Worm (Caenorhabditis elegans) whole organism, mixed stage, embryonic: ENCODE results near the gene lpl-1.

Experiments
- M03D4.4 ChIP-seq: sonication (generic microtip); optimal IDR thresholded peaks from 2 replicates; lab custom pipeline; 2017; ENCODE audit warnings: mild to moderate bottlenecking, missing genetic modification characterization, missing compliant biosample characterization
- bed-3 ChIP-seq: fragments of 200-800 bp; sonication (Bioruptor generic); optimal IDR thresholded peaks from 3 replicates; lab custom pipeline; 2018; ENCODE audit warnings: mild to moderate bottlenecking, missing genetic modification characterization, moderate library complexity, missing compliant biosample characterization
- blmp-1 ChIP-seq: fragments of 150-350 bp; optimal IDR thresholded peaks from 2 replicates; lab custom pipeline; 2014; ENCODE audit warnings: missing biosample characterization, missing genetic modification characterization
- ceh-39 ChIP-seq: fragments of 150-350 bp; optimal IDR thresholded peaks from 2 replicates; lab custom pipeline; 2014; ENCODE audit warnings: missing biosample characterization, missing genetic modification characterization
- ceh-43 ChIP-seq: fragments of 200-800 bp; sonication (Bioruptor generic); optimal IDR thresholded peaks from 2 replicates; lab custom pipeline; 2018; ENCODE audit warnings: mild to moderate bottlenecking, missing genetic modification characterization, moderate library complexity, missing compliant biosample characterization
- ceh-83 ChIP-seq: fragments of 200-800 bp; sonication (Bioruptor generic); optimal IDR thresholded peaks from 2 replicates; lab custom pipeline; 2018; ENCODE audit warnings: mild to moderate bottlenecking, missing genetic modification characterization, missing compliant biosample characterization
- cnd-1 ChIP-seq: fragments of 200-800 bp; sonication (Bioruptor generic); optimal IDR thresholded peaks from 2 replicates; lab custom pipeline; 2018; ENCODE audit warnings: mild to moderate bottlenecking, missing genetic modification characterization, missing compliant biosample characterization
- drap-1 ChIP-seq: fragments of 200-800 bp; sonication (Bioruptor generic); optimal IDR thresholded peaks from 3 replicates; lab custom pipeline; 2018; ENCODE audit warnings: mild to moderate bottlenecking, missing genetic modification characterization, missing compliant biosample characterization
- elt-1 ChIP-seq: sonication (generic microtip); optimal IDR thresholded peaks from 2 replicates; lab custom pipeline; 2017; ENCODE audit warnings: missing genetic modification characterization, mild to moderate bottlenecking, missing compliant biosample characterization, antibody characterized with exemption, moderate library complexity, borderline replicate concordance; ENCODE audit not compliant: insufficient read depth
- elt-3 ChIP-seq: fragments of 150-350 bp; optimal IDR thresholded peaks from 2 replicates; lab custom pipeline; 2014; ENCODE audit warnings: missing biosample characterization, missing genetic modification characterization
- flh-1 ChIP-seq: fragments of 200-800 bp; sonication (Bioruptor generic); optimal IDR thresholded peaks from 2 replicates; lab custom pipeline; 2018; ENCODE audit warnings: mild to moderate bottlenecking, missing genetic modification characterization, moderate library complexity, missing compliant biosample characterization
- ham-2 ChIP-seq: fragments of 200-800 bp; sonication (Bioruptor generic); optimal IDR thresholded peaks from 2 replicates; lab custom pipeline; 2018; ENCODE audit warnings: mild to moderate bottlenecking, missing genetic modification characterization, missing compliant biosample characterization
- hlh-1 ChIP-seq: fragments of 150-350 bp; optimal IDR thresholded peaks from 2 replicates; lab custom pipeline; 2014; ENCODE audit warnings: missing biosample characterization, missing genetic modification reagents, missing genetic modification characterization
- lin-13 ChIP-seq: fragments of 150-350 bp; optimal IDR thresholded peaks from 2 replicates; lab custom pipeline; 2014; ENCODE audit warnings: missing biosample characterization, missing genetic modification characterization
- lin-32 ChIP-seq: fragments of 200-800 bp; sonication (Bioruptor generic); optimal IDR thresholded peaks from 2 replicates; lab custom pipeline; 2018; ENCODE audit warnings: mild to moderate bottlenecking, missing genetic modification characterization, missing compliant biosample characterization
- lsy-2 ChIP-seq: fragments of 150-350 bp; optimal IDR thresholded peaks from 2 replicates; lab custom pipeline; 2014; ENCODE audit warnings: missing biosample characterization, missing genetic modification characterization
- mls-2 ChIP-seq: sonication (generic microtip); optimal IDR thresholded peaks from 2 replicates; lab custom pipeline; 2016; ENCODE audit warnings: mild to moderate bottlenecking, missing genetic modification characterization, moderate library complexity, missing compliant biosample characterization
- nhr-12 ChIP-seq: fragments of 150-350 bp; optimal IDR thresholded peaks from 2 replicates; lab custom pipeline; 2014; ENCODE audit warnings: missing biosample characterization, missing genetic modification characterization
- nhr-2 ChIP-seq: fragments of 150-350 bp; optimal IDR thresholded peaks from 2 replicates; lab custom pipeline; 2014; ENCODE audit warnings: missing biosample characterization, missing genetic modification characterization
- nhr-237 ChIP-seq: fragments of 150-350 bp; optimal IDR thresholded peaks from 2 replicates; lab custom pipeline; 2014; ENCODE audit warnings: missing biosample characterization, missing genetic modification characterization
- nhr-28 ChIP-seq: fragments of 150-350 bp; optimal IDR thresholded peaks from 2 replicates; lab custom pipeline; 2014; ENCODE audit warnings: missing biosample characterization, missing genetic modification characterization
- nhr-76 ChIP-seq: sonication (generic microtip); optimal IDR thresholded peaks from 2 replicates; lab custom pipeline; 2017; ENCODE audit warnings: missing biosample characterization, missing genetic modification characterization
- pha-4 ChIP-seq: fragments of 150-350 bp; optimal IDR thresholded peaks from 2 replicates; lab custom pipeline; 2018; ENCODE audit warnings: missing biosample characterization, missing genetic modification reagents, missing genetic modification characterization
- sem-2 ChIP-seq: fragments of 200-800 bp; sonication (Bioruptor generic); optimal IDR thresholded peaks from 2 replicates; lab custom pipeline; 2018; ENCODE audit warnings: mild to moderate bottlenecking, missing genetic modification characterization, missing compliant biosample characterization
- snpc-4 ChIP-seq: fragments of 150-350 bp; optimal IDR thresholded peaks from 2 replicates; lab custom pipeline; 2014; ENCODE audit warnings: missing biosample characterization, missing genetic modification characterization
- sptf-1 ChIP-seq: sonication (generic microtip); optimal IDR thresholded peaks from 2 replicates; lab custom pipeline; 2017; ENCODE audit warnings: mild to moderate bottlenecking, missing genetic modification characterization, moderate library complexity, missing compliant biosample characterization
- tbx-8 ChIP-seq: fragments of 200-800 bp; sonication (Bioruptor generic); optimal IDR thresholded peaks from 2 replicates; lab custom pipeline; 2018; ENCODE audit warnings: mild to moderate bottlenecking, missing genetic modification characterization, moderate library complexity, missing compliant biosample characterization
- unc-39 ChIP-seq: fragments of 150-350 bp; optimal IDR thresholded peaks from 2 replicates; lab custom pipeline; 2014; ENCODE audit warnings: missing biosample characterization, missing genetic modification characterization
- unc-62 ChIP-seq: fragments of 150-350 bp; optimal IDR thresholded peaks from 2 replicates; lab custom pipeline; 2014; ENCODE audit warnings: missing biosample characterization, missing genetic modification reagents, missing genetic modification characterization
- zip-8 ChIP-seq: fragments of 150-350 bp; optimal IDR thresholded peaks from 2 replicates; lab custom pipeline; 2014; ENCODE audit warnings: missing biosample characterization, missing genetic modification characterization
- ztf-11 ChIP-seq: fragments of 150-350 bp; optimal IDR thresholded peaks from 2 replicates; lab custom pipeline; 2014; ENCODE audit warnings: missing biosample characterization, missing genetic modification characterization

Gene lpl-1

ce11 chrIV:9120220-9120619, 26.4 kb upstream of the lpl-1 start:
- TF ChIP-seq elt-3 (tag; lab: Kevin White, UChicago), result no peak
- peak; percentile 26 for TF ChIP-seq zip-8 (tag; lab: Kevin White, UChicago)

ce11 chrIV:9118792-9119191, 25.0 kb upstream of the lpl-1 start, which contains the start of gene nrfl-1:
Gene nrfl-1, plus strand, starts transcription at chrIV:9119092.
- TF ChIP-seq nhr-28, result no peak
- TF ChIP-seq lin-13 (tag; lab: Kevin White, UChicago), result no peak
- TF ChIP-seq ceh-43, result no peak
- no peak for TF ChIP-seq flh-1 (GFP tag; lab: Kevin White, UChicago)
- no peak for TF ChIP-seq nhr-76 (tag; lab: Kevin White, UChicago)
- no peak for TF ChIP-seq zip-8 (tag; lab: Kevin White, UChicago)
- no peak for TF ChIP-seq mls-2
- no peak for TF ChIP-seq sem-2 (GFP tag; lab: Kevin White, UChicago)

ce11 chrIV:9118348-9118747, 24.5 kb upstream of the lpl-1 start:
- TF ChIP-seq ceh-83 (GFP tag; lab: Kevin White, UChicago) (no peak), ztf-11 (tag; lab: Kevin White, UChicago) (no peak), elt-1 (tag; lab: Kevin White, UChicago) (no peak), ham-2 (GFP tag; lab: Kevin White, UChicago) (no peak), blmp-1 (no peak), M03D4.4 (no peak), lsy-2 (tag; lab: Kevin White, UChicago) (no peak), unc-62 (GFP tag; lab: Kevin White, UChicago) (no peak), nhr-76 (tag; lab: Kevin White, UChicago) (no peak), lin-32 (GFP tag; lab: Kevin White, UChicago) (no peak)

ce11 chrIV:9117700-9118099, 23.9 kb upstream of the lpl-1 start:
- TF ChIP-seq lin-13 (tag; lab: Kevin White, UChicago) (no peak), ceh-43 (no peak), nhr-28 (no peak), ceh-39 (no peak), nhr-237 (tag; lab: Kevin White, UChicago) (no peak)

- TF ChIP-seq mls-2 (no peak), ceh-83 (GFP tag; lab: Kevin White, UChicago) (no peak), hlh-1 (no peak), blmp-1 (no peak), cnd-1 (no peak), lsy-2 (tag; lab: Kevin White, UChicago) (no peak)
- TF ChIP-seq, all 35 proteins: peak for 0
Measured at ce11 chrIV:9116452-9116851, 22.6 kb upstream of the lpl-1 start.

- no peak for TF ChIP-seq zip-8 (tag; lab: Kevin White, UChicago)
- TF ChIP-seq ceh-83 (GFP tag; lab: Kevin White, UChicago), result no peak
- TF ChIP-seq nhr-76 (tag; lab: Kevin White, UChicago), result no peak
- no peak for TF ChIP-seq nhr-12 (tag; lab: Kevin White, UChicago)
Measured at ce11 chrIV:9114078-9114477, 20.2 kb upstream of the lpl-1 start.

ce11 chrIV:9112019-9112418, 18.2 kb upstream of the lpl-1 start:
- TF ChIP-seq blmp-1 (peak; percentile 39), hlh-1 (no peak)
- TF ChIP-seq, all 35 proteins: peak for 1

ce11 chrIV:9108631-9109030, 14.8 kb upstream of the lpl-1 start, which contains the start of gene aly-1:
Gene aly-1, plus strand, starts transcription at chrIV:9108931.
- TF ChIP-seq M03D4.4 (no peak), nhr-2 (tag; lab: Kevin White, UChicago) (no peak), tbx-8 (GFP tag; lab: Kevin White, UChicago) (no peak), sptf-1 (tag; lab: Kevin White, UChicago) (no peak), bed-3 (GFP tag; lab: Kevin White, UChicago) (no peak), nhr-28 (no peak), snpc-4 (tag; lab: Kevin White, UChicago) (no peak), ceh-83 (GFP tag; lab: Kevin White, UChicago) (no peak), lsy-2 (tag; lab: Kevin White, UChicago) (no peak), pha-4 (tag; lab: Kevin White, UChicago) (no peak), hlh-1 (no peak), drap-1 (no peak), nhr-237 (tag; lab: Kevin White, UChicago) (no peak), cnd-1 (no peak), unc-39 (tag; lab: Kevin White, UChicago) (no peak)
